Fruit fly (Drosophila melanogaster) whole organism, pupa: ENCODE measurements around the gene CG33158.
A peak's percentile ranks its signal among the peaks of the same experiment; 100 is the strongest.

Experiments used
- CG10348 ChIP-seq: fragments of 200-800 bp; sonication (Bioruptor generic); IDR thresholded peaks from 2 replicates; pipeline ENCODE4 v1.3.6; 2022; ENCODE audit warnings: missing biosample characterization, missing genetic modification characterization
- CG12605 ChIP-seq: fragments of 200-800 bp; sonication (Bioruptor generic); IDR thresholded peaks from 2 replicates; pipeline ENCODE4 v1.3.6; 2022; ENCODE audit warnings: missing biosample characterization, missing genetic modification characterization
- CG13204 ChIP-seq: fragments of 200-800 bp; sonication (Bioruptor generic); optimal IDR thresholded peaks from 2 replicates; lab custom pipeline; 2018; ENCODE audit warnings: missing biosample characterization, mild to moderate bottlenecking, missing genetic modification characterization, moderate library complexity
- CG14655 ChIP-seq: fragments of 200-800 bp; sonication (Bioruptor generic); optimal IDR thresholded peaks from 3 replicates; lab custom pipeline; 2017; ENCODE audit warnings: mild to moderate bottlenecking, missing biosample characterization, missing genetic modification reagents, missing genetic modification characterization
- CG15710 ChIP-seq: fragments of 200-800 bp; sonication (Bioruptor generic); optimal IDR thresholded peaks from 2 replicates; lab custom pipeline; 2018; ENCODE audit warnings: missing biosample characterization, mild to moderate bottlenecking, missing genetic modification characterization, moderate library complexity
- CG17806 ChIP-seq: fragments of 200-800 bp; sonication (Bioruptor generic); optimal IDR thresholded peaks from 2 replicates; lab custom pipeline; 2018; ENCODE audit warnings: missing biosample characterization, mild to moderate bottlenecking, missing genetic modification characterization, moderate library complexity
- CG32121 ChIP-seq: fragments of 200-800 bp; sonication (Bioruptor generic); IDR thresholded peaks from 2 replicates; pipeline ENCODE4 v1.3.6; 2022; ENCODE audit warnings: missing biosample characterization, missing genetic modification characterization
- CG34367 ChIP-seq: fragments of 200-800 bp; sonication (Bioruptor generic); optimal IDR thresholded peaks from 2 replicates; lab custom pipeline; 2018; ENCODE audit warnings: missing biosample characterization, mild to moderate bottlenecking, missing genetic modification characterization
- CG4496 ChIP-seq: fragments of 200-800 bp; sonication (Bioruptor generic); IDR thresholded peaks from 3 replicates; pipeline ENCODE4 v1.3.6; 2022; ENCODE audit warnings: missing biosample characterization, missing genetic modification characterization
- CG8159 ChIP-seq: fragments of 200-800 bp; sonication (Bioruptor generic); optimal IDR thresholded peaks from 3 replicates; lab custom pipeline; 2018; ENCODE audit warnings: missing biosample characterization, mild to moderate bottlenecking, missing genetic modification characterization, moderate library complexity
- CG8301 ChIP-seq: fragments of 200-800 bp; sonication (Bioruptor generic); optimal IDR thresholded peaks from 2 replicates; lab custom pipeline; 2018; ENCODE audit warnings: missing biosample characterization, mild to moderate bottlenecking, missing genetic modification characterization
- CG9948 ChIP-seq: fragments of 200-800 bp; sonication (Bioruptor generic); optimal IDR thresholded peaks from 2 replicates; lab custom pipeline; 2018; ENCODE audit warnings: missing biosample characterization, mild to moderate bottlenecking, missing genetic modification characterization, moderate library complexity
- D1 ChIP-seq: fragments of 200-800 bp; sonication (Bioruptor generic); optimal IDR thresholded peaks from 2 replicates; lab custom pipeline; 2018; ENCODE audit warnings: missing biosample characterization, mild to moderate bottlenecking, missing genetic modification characterization, moderate library complexity
- EcR ChIP-seq: fragments of 200-800 bp; sonication (Bioruptor generic); optimal IDR thresholded peaks from 3 replicates; lab custom pipeline; 2019; ENCODE audit warnings: missing biosample characterization, missing genetic modification characterization, mild to moderate bottlenecking, moderate library complexity, missing genetic modification reagents
- Ets98B ChIP-seq: fragments of 200-800 bp; sonication (Bioruptor generic); IDR thresholded peaks from 2 replicates; pipeline ENCODE4 v1.3.6; 2022; ENCODE audit warnings: missing biosample characterization, missing genetic modification characterization
- Pif1A ChIP-seq: fragments of 200-800 bp; sonication (Bioruptor generic); optimal IDR thresholded peaks from 3 replicates; lab custom pipeline; 2016; ENCODE audit warnings: missing biosample characterization, missing genetic modification characterization
- Pif1B ChIP-seq: fragments of 200-800 bp; sonication (Bioruptor generic); optimal IDR thresholded peaks from 3 replicates; lab custom pipeline; 2016; ENCODE audit warnings: missing biosample characterization, missing genetic modification characterization
- Snoo ChIP-seq: fragments of 200-800 bp; sonication (Bioruptor generic); optimal IDR thresholded peaks from 3 replicates; lab custom pipeline; 2017; ENCODE audit warnings: missing biosample characterization, mild to moderate bottlenecking, missing genetic modification characterization, inconsistent platforms
- fd96Ca ChIP-seq: fragments of 200-800 bp; sonication (Bioruptor generic); IDR thresholded peaks from 3 replicates; pipeline ENCODE4 v1.3.6; 2022; ENCODE audit warnings: missing biosample characterization, missing genetic modification characterization
- gl ChIP-seq: fragments of 200-800 bp; sonication (Bioruptor generic); optimal IDR thresholded peaks from 2 replicates; lab custom pipeline; 2018; ENCODE audit warnings: missing biosample characterization, mild to moderate bottlenecking, missing genetic modification characterization
- rn ChIP-seq: fragments of 200-800 bp; sonication (Bioruptor generic); IDR thresholded peaks from 2 replicates; pipeline ENCODE4 v1.3.6; 2022; ENCODE audit warnings: missing biosample characterization, missing genetic modification characterization

CG33158 gene

dm6 chr3L:16482167-16482566, 62.8 kb downstream of the CG33158 start:
- TF ChIP-seq CG13204 (GFP tag; lab: Kevin White, UChicago) (no peak), CG17806 (peak; percentile 34), CG15710 (peak; percentile 54), CG9948 (tag; lab: Kevin White, UChicago) (peak; percentile 28), rn (GFP tag; lab: Robert Waterston, UW) (peak; percentile 45; the same call in 1 of the 2 replicates), CG4496 (GFP tag; lab: Robert Waterston, UW) (peak; percentile 86), D1 (no peak), Snoo (tag; lab: Kevin White, UChicago) (no peak), Ets98B (GFP tag; lab: Robert Waterston, UW) (peak; percentile 79), CG34367 (peak; percentile 37), CG10348 (peak; percentile 55), CG8301 (peak; percentile 84), fd96Ca (GFP tag; lab: Robert Waterston, UW) (peak; percentile 86), Pif1B (GFP tag; lab: Kevin White, UChicago) (peak; percentile 62), Pif1A (peak; percentile 63), CG12605 (GFP tag; lab: Robert Waterston, UW) (peak; percentile 68), gl (tag; lab: Kevin White, UChicago) (no peak), CG32121 (GFP tag; lab: Robert Waterston, UW) (peak; percentile 84), CG8159 (tag; lab: Kevin White, UChicago) (peak; percentile 64), CG14655 (GFP tag; lab: Kevin White, UChicago) (peak; percentile 77), EcR (GFP tag; lab: Kevin White, UChicago) (no peak)

DNA sequence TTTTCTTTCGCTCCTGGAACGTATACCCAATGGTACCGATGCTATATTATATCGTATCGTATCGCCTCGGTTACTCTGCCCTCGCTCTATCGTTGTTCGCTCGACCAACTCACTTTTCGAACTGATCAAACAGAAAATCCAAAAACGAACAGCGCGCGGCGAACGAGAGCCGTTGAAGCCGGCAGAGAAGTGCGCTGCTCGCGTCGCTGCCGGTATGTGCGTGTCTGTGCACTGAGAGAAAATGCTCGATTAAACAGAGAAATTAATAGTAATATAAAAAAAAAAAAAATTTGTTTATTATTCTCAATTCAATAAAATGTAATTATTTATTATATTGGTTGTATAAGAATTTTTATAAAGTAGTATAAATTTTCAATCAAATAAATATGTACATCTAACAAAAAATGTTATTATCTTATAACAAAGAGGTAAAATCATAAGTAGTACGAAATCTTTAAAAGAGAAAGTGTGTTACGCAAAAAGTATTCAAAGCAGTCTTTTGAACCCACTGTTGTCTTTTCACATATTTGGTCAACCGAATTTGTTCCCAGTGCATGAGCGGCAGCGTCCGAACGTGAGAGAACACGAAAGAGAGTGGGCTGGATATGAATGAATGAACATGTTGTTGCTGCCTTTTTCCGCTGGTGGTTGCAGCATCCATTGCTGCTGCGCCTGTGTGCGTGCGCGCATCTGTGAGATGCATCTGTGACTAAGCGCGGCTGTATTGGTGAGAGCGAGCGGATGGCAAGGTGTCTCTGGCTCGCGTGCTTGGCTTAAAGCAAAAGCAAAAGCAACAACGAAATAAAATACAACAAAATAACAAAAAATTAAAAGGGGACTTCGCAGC, 64.3 kb downstream of the CG33158 start, which contains the start of gene aos:
aos (minus strand) TSS at position 127 of the 847 bp plus-strand sequence.
- TF ChIP-seq CG32121 (GFP tag; lab: Robert Waterston, UW) (peak; percentile 84), CG34367 (peak; percentile 81), gl (tag; lab: Kevin White, UChicago) (peak; percentile 41), CG8159 (tag; lab: Kevin White, UChicago) (peak; percentile 95), CG14655 (GFP tag; lab: Kevin White, UChicago) (peak; percentile 85), D1 (peak; percentile 83), CG17806 (peak; percentile 58), Ets98B (GFP tag; lab: Robert Waterston, UW) (peak; percentile 57), CG15710 (peak; percentile 94), CG4496 (GFP tag; lab: Robert Waterston, UW) (peak; percentile 81), CG10348 (peak; percentile 44), fd96Ca (GFP tag; lab: Robert Waterston, UW) (peak; percentile 56; the same call in 1 of the 3 replicates), Snoo (tag; lab: Kevin White, UChicago) (peak; percentile 80), Pif1B (GFP tag; lab: Kevin White, UChicago) (peak; percentile 77), Pif1A (peak; percentile 83), EcR (GFP tag; lab: Kevin White, UChicago) (peak; percentile 2), CG12605 (GFP tag; lab: Robert Waterston, UW) (no peak; the same call in 1 of the 2 replicates), CG9948 (tag; lab: Kevin White, UChicago) (peak; percentile 93), rn (GFP tag; lab: Robert Waterston, UW) (peak; percentile 76), CG8301 (peak; percentile 77), CG13204 (GFP tag; lab: Kevin White, UChicago) (peak; percentile 98)
- TF ChIP-seq, all 21 proteins: peak for 20

DNA sequence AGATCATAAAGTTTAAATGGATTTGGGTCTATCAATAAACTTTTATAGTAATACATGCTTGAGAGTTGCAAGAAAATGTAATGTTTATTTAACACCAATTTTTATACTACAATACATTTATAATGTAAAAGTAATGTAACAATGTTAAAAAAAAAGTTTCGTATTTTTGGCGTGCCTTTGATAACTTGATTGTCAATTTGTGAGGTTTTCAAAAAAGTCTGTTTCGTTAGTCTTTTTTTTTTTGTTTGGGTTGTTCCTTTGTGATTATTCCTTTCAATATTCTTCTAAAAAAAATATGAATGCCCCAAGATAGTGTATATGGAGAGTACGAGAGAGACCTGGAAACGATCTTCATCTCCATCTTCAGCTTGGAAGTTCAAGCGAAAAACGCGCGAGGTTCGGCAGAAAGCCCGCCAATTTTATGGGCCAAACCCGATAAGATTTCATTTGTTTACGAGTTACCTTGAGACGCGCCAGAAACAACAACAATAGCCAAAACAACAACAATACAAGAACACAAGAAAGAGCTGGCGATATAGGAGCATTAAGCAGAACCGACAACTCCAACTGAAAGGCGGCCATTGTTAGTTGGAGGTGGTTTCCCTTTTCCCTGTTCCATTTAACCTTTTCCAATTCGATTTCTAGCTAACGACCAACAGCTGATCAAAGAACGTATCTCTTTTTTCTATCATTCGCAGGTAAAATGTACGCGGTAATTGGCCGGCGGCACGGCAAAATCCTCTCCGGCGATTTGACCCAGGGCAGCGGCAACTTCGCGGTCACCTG, 65.5 kb downstream of the CG33158 start:
- no peak for TF ChIP-seq gl (tag; lab: Kevin White, UChicago)
- peak; percentile 33 for TF ChIP-seq Pif1A
- no peak for TF ChIP-seq CG8301
- TF ChIP-seq CG32121 (GFP tag; lab: Robert Waterston, UW) = no peak
- no peak for TF ChIP-seq CG13204 (GFP tag; lab: Kevin White, UChicago)
- TF ChIP-seq D1 = no peak
- no peak for TF ChIP-seq rn (GFP tag; lab: Robert Waterston, UW)
- peak; percentile 11 for TF ChIP-seq Snoo (tag; lab: Kevin White, UChicago)
- peak; percentile 26 for TF ChIP-seq Pif1B (GFP tag; lab: Kevin White, UChicago)
- peak; percentile 56 for TF ChIP-seq CG8159 (tag; lab: Kevin White, UChicago)
- no peak for TF ChIP-seq fd96Ca (GFP tag; lab: Robert Waterston, UW)
- peak; percentile 41 for TF ChIP-seq CG14655 (GFP tag; lab: Kevin White, UChicago)
- peak; percentile 53 for TF ChIP-seq EcR (GFP tag; lab: Kevin White, UChicago)
- TF ChIP-seq CG12605 (GFP tag; lab: Robert Waterston, UW) = no peak
- TF ChIP-seq CG10348 = no peak
- TF ChIP-seq CG4496 (GFP tag; lab: Robert Waterston, UW) = no peak
- peak; percentile 47 for TF ChIP-seq CG15710
- TF ChIP-seq CG9948 (tag; lab: Kevin White, UChicago) = peak; percentile 52
- peak; percentile 3 for TF ChIP-seq CG34367
- TF ChIP-seq CG17806 = peak; percentile 23
- no peak for TF ChIP-seq Ets98B (GFP tag; lab: Robert Waterston, UW)

DNA sequence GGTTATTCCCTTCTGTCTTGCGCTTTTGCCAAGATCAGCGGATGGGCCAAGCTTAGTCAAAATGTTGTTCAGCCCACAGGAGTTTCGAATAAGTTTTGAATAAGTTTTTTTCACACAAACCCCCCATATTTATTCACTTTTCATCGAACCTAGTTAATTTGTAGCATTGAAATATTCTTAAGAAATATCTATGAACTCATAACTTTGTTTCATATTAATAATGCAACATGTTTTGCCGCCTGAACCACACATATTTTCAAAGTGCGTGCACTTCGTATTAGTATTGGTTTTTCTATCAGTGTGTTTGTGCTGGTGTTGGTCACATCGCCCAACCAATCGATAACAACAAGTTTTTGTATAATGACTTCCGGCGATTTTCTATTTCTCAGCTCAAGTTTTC, 67.1 kb downstream of the CG33158 start:
- TF ChIP-seq CG4496 (GFP tag; lab: Robert Waterston, UW) (peak; percentile 55; the same call in 2 of the 3 replicates), Pif1A (peak; percentile 59), CG10348 (no peak), CG12605 (GFP tag; lab: Robert Waterston, UW) (peak; percentile 33), fd96Ca (GFP tag; lab: Robert Waterston, UW) (0 out of 3 replicates have a peak, but pooled peaks have one; percentile 49), Pif1B (GFP tag; lab: Kevin White, UChicago) (peak; percentile 61), Snoo (tag; lab: Kevin White, UChicago) (no peak), CG8159 (tag; lab: Kevin White, UChicago) (no peak), CG8301 (peak; percentile 11), CG34367 (no peak), CG17806 (peak; percentile 27), EcR (GFP tag; lab: Kevin White, UChicago) (no peak), CG32121 (GFP tag; lab: Robert Waterston, UW) (peak; percentile 37; the same call in 1 of the 2 replicates), CG15710 (no peak), rn (GFP tag; lab: Robert Waterston, UW) (0 out of 2 replicates have a peak, but pooled peaks have one; percentile 15), CG14655 (GFP tag; lab: Kevin White, UChicago) (peak; percentile 36), CG13204 (GFP tag; lab: Kevin White, UChicago) (no peak), gl (tag; lab: Kevin White, UChicago) (no peak), Ets98B (GFP tag; lab: Robert Waterston, UW) (peak; percentile 48), CG9948 (tag; lab: Kevin White, UChicago) (no peak), D1 (no peak)
